Worm (Caenorhabditis elegans) whole organism, L4 larva: ENCODE data around the gene prx-14.

Experiments
- F49E8.2 ChIP-seq: sonication (generic microtip); optimal IDR thresholded peaks from 2 replicates; lab custom pipeline; 2016; ENCODE audit warnings: missing compliant biosample characterization, mild to moderate bottlenecking, missing genetic modification characterization, borderline replicate concordance
- T20F7.1 ChIP-seq: fragments of 200-800 bp; sonication (Bioruptor generic); optimal IDR thresholded peaks from 2 replicates; lab custom pipeline; 2018; ENCODE audit warnings: mild to moderate bottlenecking, missing genetic modification characterization, missing compliant biosample characterization
- T26A8.4 ChIP-seq: fragments of 200-800 bp; sonication (Bioruptor generic); IDR thresholded peaks from 2 replicates; pipeline ENCODE4 v1.3.6; 2022; ENCODE audit warnings: missing genetic modification characterization, missing compliant biosample characterization
- Y75B8A.6 ChIP-seq: fragments of 200-800 bp; sonication (Bioruptor generic); IDR thresholded peaks from 2 replicates; pipeline ENCODE4 v1.3.6; 2022; ENCODE audit warnings: missing genetic modification reagents, missing genetic modification characterization, missing compliant biosample characterization
- aly-2 ChIP-seq: sonication (generic microtip); optimal IDR thresholded peaks from 2 replicates; lab custom pipeline; 2018; ENCODE audit warnings: missing biosample characterization, missing genetic modification characterization
- ama-1 ChIP-seq: fragments of 150-350 bp; optimal IDR thresholded peaks from 2 replicates; lab custom pipeline; 2014; ENCODE audit warnings: inconsistent platforms, mixed read lengths
- ceh-32 ChIP-seq: sonication (generic microtip); optimal IDR thresholded peaks from 2 replicates; lab custom pipeline; 2016; ENCODE audit warnings: mild to moderate bottlenecking, missing genetic modification characterization, missing compliant biosample characterization; ENCODE audit not compliant: poor library complexity
- ceh-44 ChIP-seq: fragments of 200-800 bp; sonication (Bioruptor generic); IDR thresholded peaks from 2 replicates; pipeline ENCODE4 v1.3.6; 2022; ENCODE audit warnings: missing genetic modification reagents, missing genetic modification characterization, missing compliant biosample characterization
- daf-16 ChIP-seq, 3 experiments: sonication (generic microtip); optimal IDR thresholded peaks; 2 replicates each; lab custom pipeline; 2016 to 2017; ENCODE audit warnings: missing genetic modification characterization in 3 of 3, missing genetic modification reagents in 3 of 3, mild to moderate bottlenecking in 2 of 3, missing compliant biosample characterization in 2 of 3, missing biosample characterization in 1 of 3, moderate library complexity in 1 of 3
- dve-1 ChIP-seq: sonication (generic microtip); optimal IDR thresholded peaks from 2 replicates; lab custom pipeline; 2017; ENCODE audit warnings: antibody characterized with exemption, mild to moderate bottlenecking, missing genetic modification characterization, missing compliant biosample characterization; ENCODE audit not compliant: insufficient read depth
- fkh-10 ChIP-seq: fragments of 150-350 bp; optimal IDR thresholded peaks from 2 replicates; lab custom pipeline; 2014; ENCODE audit warnings: missing biosample characterization, missing genetic modification reagents, missing genetic modification characterization
- fos-1 ChIP-seq: fragments of 150-350 bp; optimal IDR thresholded peaks from 2 replicates; lab custom pipeline; 2014; ENCODE audit warnings: missing biosample characterization, missing genetic modification characterization
- gei-8 ChIP-seq: fragments of 200-800 bp; sonication (Bioruptor generic); optimal IDR thresholded peaks from 2 replicates; lab custom pipeline; 2018; ENCODE audit warnings: mild to moderate bottlenecking, missing genetic modification characterization, missing compliant biosample characterization
- hmg-1.1 ChIP-seq: fragments of 200-800 bp; sonication (Bioruptor generic); IDR thresholded peaks from 2 replicates; pipeline ENCODE4 v1.3.6; 2022; ENCODE audit warnings: missing genetic modification reagents, missing genetic modification characterization, missing compliant biosample characterization
- lsy-2 ChIP-seq, 2 experiments: fragments of 150-350 bp in 1 of 2; sonication (generic microtip) in 1 of 2; optimal IDR thresholded peaks; 2 replicates each; lab custom pipeline; 2014 to 2017; ENCODE audit warnings: missing biosample characterization in 2 of 2, missing genetic modification characterization in 2 of 2
- mxl-2 ChIP-seq: fragments of 200-800 bp; sonication (Bioruptor generic); conservative IDR thresholded peaks from 2 replicates; pipeline ENCODE4 v1.3.6; 2022; ENCODE audit warnings: missing genetic modification reagents, missing genetic modification characterization, missing compliant biosample characterization
- nhr-10 ChIP-seq: fragments of 150-350 bp; optimal IDR thresholded peaks from 2 replicates; lab custom pipeline; 2014; ENCODE audit warnings: missing biosample characterization, missing genetic modification characterization
- nhr-11 ChIP-seq: fragments of 150-350 bp; optimal IDR thresholded peaks from 2 replicates; lab custom pipeline; 2014; ENCODE audit warnings: missing biosample characterization, missing genetic modification characterization
- nhr-237 ChIP-seq: sonication (generic microtip); optimal IDR thresholded peaks from 2 replicates; lab custom pipeline; 2017; ENCODE audit warnings: missing biosample characterization, missing genetic modification characterization
- nhr-28 ChIP-seq: fragments of 150-350 bp; optimal IDR thresholded peaks from 2 replicates; lab custom pipeline; 2014; ENCODE audit warnings: missing biosample characterization, missing genetic modification characterization
- nhr-6 ChIP-seq: fragments of 150-350 bp; optimal IDR thresholded peaks from 2 replicates; lab custom pipeline; 2014; ENCODE audit warnings: missing biosample characterization, missing genetic modification characterization
- php-3 ChIP-seq: fragments of 200-800 bp; sonication (Bioruptor generic); IDR thresholded peaks from 2 replicates; pipeline ENCODE4 v1.3.6; 2022; ENCODE audit warnings: missing genetic modification reagents, missing genetic modification characterization, missing compliant biosample characterization
- saeg-2 ChIP-seq: fragments of 200-800 bp; sonication (Bioruptor generic); IDR thresholded peaks from 2 replicates; pipeline ENCODE4 v1.3.6; 2022; ENCODE audit warnings: missing genetic modification reagents, missing genetic modification characterization, missing compliant biosample characterization
- snpc-1.2 ChIP-seq: fragments of 200-800 bp; sonication (Bioruptor generic); IDR thresholded peaks from 2 replicates; pipeline ENCODE4 v1.3.6; 2022; ENCODE audit warnings: missing genetic modification reagents, missing genetic modification characterization, missing compliant biosample characterization
- spr-3 ChIP-seq: fragments of 200-800 bp; sonication (Bioruptor generic); optimal IDR thresholded peaks from 2 replicates; lab custom pipeline; 2018; ENCODE audit warnings: mild to moderate bottlenecking, missing genetic modification characterization, missing compliant biosample characterization
- tag-97 ChIP-seq: fragments of 200-800 bp; sonication (Bioruptor generic); IDR thresholded peaks from 2 replicates; pipeline ENCODE4 v1.3.6; 2022; ENCODE audit warnings: missing genetic modification characterization, missing compliant biosample characterization
- unc-62 ChIP-seq, 3 experiments: fragments of 150-350 bp in 1 of 3; sonication (generic microtip); optimal IDR thresholded peaks in 2 of 3; peaks in 1 of 3; 1 replicate in 1 of 3; 2 replicates in 2 of 3; lab custom pipeline; 2014 to 2017; ENCODE audit warnings: missing biosample characterization in 3 of 3, missing genetic modification characterization in 3 of 3, missing genetic modification reagents in 3 of 3, missing genotype in 1 of 3
- vab-7 ChIP-seq: fragments of 200-800 bp; sonication (Bioruptor generic); IDR thresholded peaks from 2 replicates; pipeline ENCODE4 v1.3.6; 2022; ENCODE audit warnings: missing genetic modification reagents, missing genetic modification characterization, missing compliant biosample characterization
- zip-2 ChIP-seq: fragments of 150-350 bp; optimal IDR thresholded peaks from 2 replicates; lab custom pipeline; 2014; ENCODE audit warnings: missing biosample characterization, missing genetic modification characterization
- ztf-11 ChIP-seq: fragments of 150-350 bp; optimal IDR thresholded peaks from 2 replicates; lab custom pipeline; 2014; ENCODE audit warnings: missing biosample characterization, missing genetic modification characterization
- ztf-7 ChIP-seq: fragments of 150-350 bp; optimal IDR thresholded peaks from 2 replicates; lab custom pipeline; 2014; ENCODE audit warnings: missing biosample characterization, missing genetic modification characterization

The prx-14 gene

DNA sequence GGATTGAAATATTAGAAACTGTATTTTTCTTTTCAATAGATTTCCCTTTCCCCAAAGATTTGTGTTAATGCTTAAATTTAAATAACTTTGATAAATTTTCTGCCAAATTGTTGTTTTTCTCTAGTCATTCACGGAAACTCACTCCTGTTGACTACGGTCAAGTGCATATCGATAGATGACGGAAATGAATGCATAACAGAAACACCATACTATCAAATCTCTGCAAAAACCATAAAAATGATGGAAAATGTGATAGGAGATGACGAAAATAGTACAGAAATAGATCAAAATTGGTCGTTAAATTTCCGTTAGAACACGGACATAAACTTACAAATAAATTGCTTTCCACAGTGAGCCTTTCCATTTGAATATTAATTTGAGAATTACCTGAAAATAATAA lies 46.1 kb downstream of the prx-14 start:
- TF ChIP-seq php-3 (peak; percentile 80; the same call in 1 of the 2 replicates), mxl-2 (GFP tag; lab: Robert Waterston, UW) (no peak), daf-16 (GFP tag; optimal IDR thresholded peaks at IDR 0.05; lab: Kevin White, UChicago) (no peak), daf-16 (tag; optimal IDR thresholded peaks at IDR 0.05; lab: Kevin White, UChicago) (peak; percentile 56)

DNA sequence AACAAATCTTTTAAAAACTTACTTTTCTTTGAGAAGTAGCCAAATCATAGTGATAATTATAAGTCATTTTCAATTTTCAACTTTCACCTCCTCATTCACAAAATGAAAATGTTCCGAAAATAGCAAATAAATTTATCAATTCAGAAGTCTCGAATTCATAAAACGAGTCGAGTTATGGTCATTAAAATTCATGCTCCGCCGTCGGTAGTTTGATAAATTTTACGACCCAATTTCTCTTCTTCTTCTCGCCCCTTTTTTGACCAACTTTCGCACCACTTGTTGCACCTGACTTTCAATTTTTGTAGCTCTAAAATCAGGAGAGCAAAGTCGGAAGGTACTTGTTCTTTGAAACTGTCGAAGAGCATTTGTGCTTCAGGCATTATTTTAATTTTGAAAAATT lies 47.1 kb downstream of the prx-14 start, which contains the start of gene best-7:
Gene best-7 (minus strand): TSS at position 239 of the 400 bp plus-strand sequence.
- TF ChIP-seq php-3 = peak; percentile 79
- TF ChIP-seq nhr-11 (tag; lab: Kevin White, UChicago) = no peak
- no peak for TF ChIP-seq T20F7.1
- TF ChIP-seq lsy-2 (tag; optimal IDR thresholded peaks at IDR 0.05; lab: Kevin White, UChicago) = no peak
- no peak for TF ChIP-seq ama-1 (lab: Kevin White, UChicago)
- no peak for TF ChIP-seq vab-7
- TF ChIP-seq nhr-10 (tag; lab: Kevin White, UChicago) = no peak
- TF ChIP-seq T26A8.4 (GFP tag; lab: Robert Waterston, UW) = no peak
- no peak for TF ChIP-seq ceh-44
- no peak for TF ChIP-seq saeg-2 (GFP tag; lab: Robert Waterston, UW)
- no peak for TF ChIP-seq daf-16 (GFP tag; optimal IDR thresholded peaks at IDR 0.05; lab: Kevin White, UChicago)
- TF ChIP-seq daf-16 (tag; optimal IDR thresholded peaks at IDR 0.05; lab: Kevin White, UChicago) = no peak
- TF ChIP-seq ztf-7 = no peak
- peak; percentile 5 for TF ChIP-seq dve-1
- TF ChIP-seq zip-2 (tag; lab: Kevin White, UChicago) = no peak
- no peak for TF ChIP-seq snpc-1.2 (GFP tag; lab: Robert Waterston, UW)
- no peak for TF ChIP-seq ceh-32 (tag; lab: Kevin White, UChicago)
- no peak for TF ChIP-seq aly-2 (tag; lab: Kevin White, UChicago)
- peak; percentile 35 for TF ChIP-seq nhr-28

DNA sequence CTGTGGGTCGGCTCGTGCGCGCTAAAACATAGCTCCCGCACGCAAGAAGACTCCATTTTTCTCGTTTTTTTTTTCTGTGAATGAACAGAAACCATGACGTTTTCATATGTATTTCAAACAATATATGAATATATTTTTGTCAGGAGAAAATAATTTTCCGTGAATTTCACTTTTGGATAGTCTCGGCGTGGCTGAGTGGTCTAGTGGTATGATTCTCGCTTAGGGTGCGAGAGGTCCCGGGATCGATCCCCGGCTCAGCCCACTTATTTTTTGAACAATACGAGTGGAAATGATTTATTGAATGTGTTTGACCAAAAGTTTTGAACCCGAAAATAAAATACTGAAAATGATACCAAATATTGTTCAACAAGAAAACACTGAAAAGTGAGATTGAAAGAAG lies 48.4 kb downstream of the prx-14 start:
- TF ChIP-seq nhr-28 (no peak), fos-1 (tag; lab: Kevin White, UChicago) (no peak), nhr-6 (tag; lab: Kevin White, UChicago) (no peak), F49E8.2 (no peak), unc-62 (GFP tag; optimal IDR thresholded peaks at IDR 0.05 in 1 of 2; lab: Kevin White, UChicago) (no peak), unc-62 (tag; optimal IDR thresholded peaks at IDR 0.05; lab: Kevin White, UChicago) (no peak), hmg-1.1 (GFP tag; lab: Robert Waterston, UW) (no peak), gei-8 (no peak), ztf-11 (tag; lab: Kevin White, UChicago) (no peak), fkh-10 (GFP tag; lab: Kevin White, UChicago) (no peak), Y75B8A.6 (GFP tag; lab: Robert Waterston, UW) (no peak), spr-3 (GFP tag; lab: Kevin White, UChicago) (no peak), nhr-237 (no peak), tag-97 (GFP tag; lab: Robert Waterston, UW) (no peak)
